Fruit fly (Drosophila melanogaster) whole organism, embryonic: ENCODE measurements around the gene CG4957.

ENCODE experiments used
- Aef1 ChIP-seq: fragments of 200-800 bp; sonication (Bioruptor generic); IDR thresholded peaks from 3 replicates; pipeline ENCODE4 v1.3.6; 2022; ENCODE audit warnings: missing biosample characterization, missing genetic modification characterization
- BEAF-32 ChIP-seq: fragments of 200-800 bp; sonication (Bioruptor generic); optimal IDR thresholded peaks from 3 replicates; lab custom pipeline; 2017; ENCODE audit warnings: missing biosample characterization, missing genetic modification characterization, mild to moderate bottlenecking, moderate library complexity, missing genetic modification reagents
- C15 ChIP-seq: fragments of 200-800 bp; sonication (Bioruptor generic); IDR thresholded peaks from 3 replicates; pipeline ENCODE4 v1.3.6; 2022; ENCODE audit warnings: missing biosample characterization, missing genetic modification characterization
- CG10209 ChIP-seq: fragments of 200-800 bp; sonication (Bioruptor generic); optimal IDR thresholded peaks from 3 replicates; lab custom pipeline; 2017; ENCODE audit warnings: missing biosample characterization, mild to moderate bottlenecking, missing genetic modification characterization, missing genetic modification reagents
- CG12155 ChIP-seq: fragments of 200-800 bp; sonication (Bioruptor generic); optimal IDR thresholded peaks from 3 replicates; lab custom pipeline; 2016; ENCODE audit warnings: missing biosample characterization, missing genetic modification characterization
- CG1233 ChIP-seq: fragments of 200-800 bp; sonication (Bioruptor generic); optimal IDR thresholded peaks from 4 replicates; lab custom pipeline; 2018; ENCODE audit warnings: missing biosample characterization, mild to moderate bottlenecking, missing genetic modification characterization
- CG14050 ChIP-seq: fragments of 200-800 bp; sonication (Bioruptor generic); IDR thresholded peaks from 3 replicates; pipeline ENCODE4 v1.3.6; 2022; ENCODE audit warnings: missing biosample characterization, missing genetic modification characterization
- CG1529 ChIP-seq: fragments of 200-800 bp; sonication (Bioruptor generic); optimal IDR thresholded peaks from 3 replicates; lab custom pipeline; 2018; ENCODE audit warnings: missing biosample characterization, missing genetic modification characterization
- CG15514 ChIP-seq: fragments of 200-800 bp; sonication (Bioruptor generic); optimal IDR thresholded peaks from 3 replicates; lab custom pipeline; 2017; ENCODE audit warnings: missing biosample characterization, missing genetic modification characterization, mild to moderate bottlenecking, moderate library complexity, missing genetic modification reagents
- CG15696 ChIP-seq: fragments of 200-800 bp; sonication (Bioruptor generic); optimal IDR thresholded peaks from 2 replicates; lab custom pipeline; 2019; ENCODE audit warnings: missing biosample characterization, mild to moderate bottlenecking, missing genetic modification characterization, moderate library complexity
- CG16779 ChIP-seq: fragments of 200-800 bp; sonication (Bioruptor generic); IDR thresholded peaks from 2 replicates; pipeline ENCODE4 v1.3.6; 2022; ENCODE audit warnings: missing biosample characterization, missing genetic modification characterization
- CG17912 ChIP-seq: fragments of 200-800 bp; sonication (Bioruptor generic); optimal IDR thresholded peaks from 2 replicates; lab custom pipeline; 2018; ENCODE audit warnings: missing biosample characterization, mild to moderate bottlenecking, missing genetic modification characterization
- CG18764 ChIP-seq: fragments of 200-800 bp; sonication (Bioruptor generic); optimal IDR thresholded peaks from 3 replicates; lab custom pipeline; 2016; ENCODE audit warnings: missing biosample characterization, missing genetic modification characterization
- CG3065 ChIP-seq: fragments of 200-800 bp; sonication (Bioruptor generic); optimal IDR thresholded peaks from 2 replicates; lab custom pipeline; 2016; ENCODE audit warnings: missing biosample characterization, missing genetic modification characterization
- CG31388 ChIP-seq: fragments of 200-800 bp; sonication (Bioruptor generic); optimal IDR thresholded peaks from 2 replicates; lab custom pipeline; 2016; ENCODE audit warnings: missing biosample characterization, missing genetic modification characterization
- CG4424 ChIP-seq: fragments of 200-800 bp; sonication (Bioruptor generic); optimal IDR thresholded peaks from 3 replicates; lab custom pipeline; 2016; ENCODE audit warnings: missing biosample characterization, missing genetic modification characterization
- CG4730 ChIP-seq: fragments of 200-800 bp; sonication (Bioruptor generic); IDR thresholded peaks from 2 replicates; pipeline ENCODE4 v1.3.6; 2022; ENCODE audit warnings: missing biosample characterization, missing genetic modification characterization
- CG4854 ChIP-seq: fragments of 200-800 bp; sonication (Bioruptor generic); optimal IDR thresholded peaks from 2 replicates; lab custom pipeline; 2016; ENCODE audit warnings: missing biosample characterization, missing genetic modification characterization, inconsistent platforms
- CG6689 ChIP-seq: fragments of 200-800 bp; sonication (Bioruptor generic); IDR thresholded peaks from 2 replicates; pipeline ENCODE4 v1.3.6; 2022; ENCODE audit warnings: missing biosample characterization, missing genetic modification characterization
- CG6791 ChIP-seq: fragments of 200-800 bp; sonication (Bioruptor generic); IDR thresholded peaks from 3 replicates; pipeline ENCODE4 v1.3.6; 2022; ENCODE audit warnings: missing biosample characterization, missing genetic modification characterization; ENCODE audit not compliant: partially characterized antibody
- CG7357 ChIP-seq: fragments of 200-800 bp; sonication (Bioruptor generic); IDR thresholded peaks from 3 replicates; pipeline ENCODE4 v1.3.6; 2022; ENCODE audit warnings: missing biosample characterization, missing genetic modification characterization
- CG7839 ChIP-seq: fragments of 200-800 bp; sonication (Bioruptor generic); optimal IDR thresholded peaks from 3 replicates; lab custom pipeline; 2018; ENCODE audit warnings: missing biosample characterization, mild to moderate bottlenecking, missing genetic modification characterization, moderate library complexity
- CG8281 ChIP-seq: fragments of 200-800 bp; sonication (Bioruptor generic); optimal IDR thresholded peaks from 2 replicates; lab custom pipeline; 2018; ENCODE audit warnings: missing biosample characterization, mild to moderate bottlenecking, missing genetic modification characterization, moderate library complexity
- CG8290 ChIP-seq, 3 experiments: fragments of 200-800 bp; sonication (Bioruptor generic); optimal IDR thresholded peaks; 2 replicates each; lab custom pipeline; 2016 to 2019; ENCODE audit warnings: missing biosample characterization in 3 of 3, missing genetic modification characterization in 3 of 3, mild to moderate bottlenecking in 2 of 3, moderate library complexity in 1 of 3
- Fer2 ChIP-seq: fragments of 200-800 bp; sonication (Bioruptor generic); optimal IDR thresholded peaks from 2 replicates; lab custom pipeline; 2018; ENCODE audit warnings: missing biosample characterization, mild to moderate bottlenecking, missing genetic modification characterization, moderate library complexity
- H2.0 ChIP-seq: fragments of 200-800 bp; sonication (Bioruptor generic); IDR thresholded peaks from 2 replicates; pipeline ENCODE4 v1.3.6; 2022; ENCODE audit warnings: missing biosample characterization, missing genetic modification characterization
- Hr3 ChIP-seq: fragments of 200-800 bp; sonication (Bioruptor generic); optimal IDR thresholded peaks from 3 replicates; lab custom pipeline; 2016; ENCODE audit warnings: missing biosample characterization, missing genetic modification characterization
- MESR4 ChIP-seq: fragments of 200-800 bp; sonication (Bioruptor generic); optimal IDR thresholded peaks from 2 replicates; lab custom pipeline; 2018; ENCODE audit warnings: missing biosample characterization, mild to moderate bottlenecking, missing genetic modification characterization, moderate library complexity
- Max ChIP-seq: fragments of 200-800 bp; sonication (Bioruptor generic); optimal IDR thresholded peaks from 2 replicates; lab custom pipeline; 2016; ENCODE audit warnings: missing biosample characterization, mild to moderate bottlenecking, missing genetic modification characterization
- Mes4 ChIP-seq: fragments of 200-800 bp; sonication (Bioruptor generic); optimal IDR thresholded peaks from 2 replicates; lab custom pipeline; 2016; ENCODE audit warnings: missing biosample characterization, missing genetic modification characterization
- Sox102F ChIP-seq: fragments of 200-800 bp; sonication (Bioruptor generic); optimal IDR thresholded peaks from 2 replicates; lab custom pipeline; 2018; ENCODE audit warnings: missing biosample characterization, mild to moderate bottlenecking, missing genetic modification characterization, moderate library complexity
- Trl ChIP-seq, 3 experiments: fragments of >200 bp in 2 of 3; fragments of 200-800 bp in 1 of 3; sonication (Bioruptor generic) in 1 of 3; optimal IDR thresholded peaks; 2 replicates in 1 of 3; 3 replicates in 2 of 3; lab custom pipeline; 2016 to 2017; ENCODE audit warnings: missing biosample characterization in 1 of 3, missing genetic modification characterization in 1 of 3
- Xrp1 ChIP-seq: fragments of 200-800 bp; sonication (Bioruptor generic); IDR thresholded peaks from 2 replicates; pipeline ENCODE4 v1.3.6; 2022; ENCODE audit warnings: missing biosample characterization, missing genetic modification characterization
- ab ChIP-seq: fragments of 200-800 bp; sonication (Bioruptor generic); optimal IDR thresholded peaks from 2 replicates; lab custom pipeline; 2016; ENCODE audit warnings: missing biosample characterization, missing genetic modification characterization
- ac ChIP-seq: fragments of 200-800 bp; sonication (Bioruptor generic); optimal IDR thresholded peaks from 3 replicates; lab custom pipeline; 2017; ENCODE audit warnings: missing biosample characterization, mild to moderate bottlenecking, missing genetic modification characterization
- ash1 ChIP-seq: fragments of 200-800 bp; sonication (Bioruptor generic); optimal IDR thresholded peaks from 2 replicates; lab custom pipeline; 2018; ENCODE audit warnings: missing biosample characterization, mild to moderate bottlenecking, missing genetic modification characterization
- crp ChIP-seq, 2 experiments: fragments of 200-800 bp; sonication (Bioruptor generic); optimal IDR thresholded peaks; 2 replicates in 1 of 2; 3 replicates in 1 of 2; lab custom pipeline; 2017; ENCODE audit warnings: missing biosample characterization in 2 of 2, missing genetic modification characterization in 2 of 2, mild to moderate bottlenecking in 1 of 2, moderate library complexity in 1 of 2
- cwo ChIP-seq: fragments of 200-800 bp; sonication (Bioruptor generic); optimal IDR thresholded peaks from 3 replicates; lab custom pipeline; 2017; ENCODE audit warnings: missing biosample characterization, missing genetic modification characterization, mild to moderate bottlenecking, moderate library complexity, missing genetic modification reagents
- fd96Cb ChIP-seq: fragments of 200-800 bp; sonication (Bioruptor generic); optimal IDR thresholded peaks from 2 replicates; lab custom pipeline; 2018; ENCODE audit warnings: missing biosample characterization, mild to moderate bottlenecking, missing genetic modification characterization, moderate library complexity
- fu2 ChIP-seq: fragments of 200-800 bp; sonication (Bioruptor generic); optimal IDR thresholded peaks from 2 replicates; lab custom pipeline; 2016; ENCODE audit warnings: missing biosample characterization, missing genetic modification characterization
- grn ChIP-seq: fragments of 200-800 bp; sonication (Bioruptor generic); optimal IDR thresholded peaks from 3 replicates; lab custom pipeline; 2017; ENCODE audit warnings: missing biosample characterization, missing genetic modification characterization
- gsb-n ChIP-seq: fragments of 200-800 bp; sonication (Bioruptor generic); optimal IDR thresholded peaks from 3 replicates; lab custom pipeline; 2018; ENCODE audit warnings: missing biosample characterization, mild to moderate bottlenecking, missing genetic modification characterization
- her ChIP-seq: fragments of 200-800 bp; sonication (Bioruptor generic); optimal IDR thresholded peaks from 2 replicates; lab custom pipeline; 2016; ENCODE audit warnings: missing biosample characterization, missing genetic modification characterization
- nerfin-1 ChIP-seq: fragments of 200-800 bp; sonication (Bioruptor generic); optimal IDR thresholded peaks from 3 replicates; lab custom pipeline; 2019; ENCODE audit warnings: missing biosample characterization, mild to moderate bottlenecking, missing genetic modification characterization, moderate library complexity
- odd ChIP-seq: fragments of 200-800 bp; sonication (Bioruptor generic); optimal IDR thresholded peaks from 2 replicates; lab custom pipeline; 2017; ENCODE audit warnings: missing biosample characterization, mild to moderate bottlenecking, missing genetic modification characterization
- sd ChIP-seq: fragments of 200-800 bp; sonication (Bioruptor generic); optimal IDR thresholded peaks from 3 replicates; lab custom pipeline; 2018; ENCODE audit warnings: missing biosample characterization, mild to moderate bottlenecking, missing genetic modification characterization, moderate library complexity
- stwl ChIP-seq: fragments of 200-800 bp; sonication (Bioruptor generic); optimal IDR thresholded peaks from 3 replicates; lab custom pipeline; 2018; ENCODE audit warnings: missing biosample characterization, mild to moderate bottlenecking, missing genetic modification characterization, moderate library complexity
- unc-4 ChIP-seq: fragments of 200-800 bp; sonication (Bioruptor generic); IDR thresholded peaks from 2 replicates; pipeline ENCODE4 v1.3.6; 2022; ENCODE audit warnings: missing biosample characterization, missing genetic modification characterization; ENCODE audit not compliant: partially characterized antibody
- zfh2 ChIP-seq: fragments of 200-800 bp; sonication (Bioruptor generic); optimal IDR thresholded peaks from 2 replicates; lab custom pipeline; 2016; ENCODE audit warnings: missing biosample characterization, missing genetic modification characterization

Gene CG4957

DNA sequence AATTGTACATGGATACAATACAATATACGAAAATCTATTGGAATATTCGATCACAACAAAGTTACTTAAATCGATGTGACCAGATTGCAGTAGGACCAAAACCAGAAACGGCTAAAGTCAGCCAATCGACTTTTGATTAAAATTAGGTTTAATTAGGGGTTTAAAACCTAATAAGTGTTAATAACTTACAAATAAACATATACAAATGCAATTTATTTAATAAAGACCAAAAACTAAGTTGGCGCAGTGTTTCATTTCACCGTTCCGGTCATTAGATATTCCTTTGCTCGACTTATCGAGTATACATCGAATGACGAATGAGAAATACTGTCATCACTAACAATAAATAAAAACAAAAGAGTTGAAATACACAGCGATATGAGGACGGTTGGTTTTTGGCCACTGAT, 18.2 kb upstream of the CG4957 start, which contains the start of the genes bsk and CG31717 (continued):
- TF ChIP-seq Trl (optimal IDR thresholded peaks at IDR 0.05; lab: Kevin White, UChicago) (no peak), Trl (GFP tag; optimal IDR thresholded peaks at IDR 0.05; lab: Kevin White, UChicago) (no peak), CG15696 (no peak), CG12155 (GFP tag; lab: Kevin White, UChicago) (no peak), fd96Cb (tag; lab: Kevin White, UChicago) (no peak), CG4730 (GFP tag; lab: Robert Waterston, UW) (no peak), CG17912 (no peak), fu2 (GFP tag; lab: Kevin White, UChicago) (no peak), CG6791 (GFP tag; lab: Robert Waterston, UW) (peak; percentile 58; the same call in 1 of the 3 replicates), Mes4 (GFP tag; lab: Kevin White, UChicago) (no peak), her (GFP tag; lab: Kevin White, UChicago) (no peak), CG8290 (GFP tag; optimal IDR thresholded peaks at IDR 0.05; lab: Kevin White, UChicago) (peak; percentile 55), CG8290 (tag; optimal IDR thresholded peaks at IDR 0.05; lab: Kevin White, UChicago) (no peak), Sox102F (GFP tag; lab: Kevin White, UChicago) (no peak), H2.0 (GFP tag; lab: Robert Waterston, UW) (no peak), odd (GFP tag; lab: Kevin White, UChicago) (no peak), CG1529 (GFP tag; lab: Kevin White, UChicago) (no peak), ab (no peak), CG6689 (GFP tag; lab: Robert Waterston, UW) (no peak)

- TF ChIP-seq CG3065 (GFP tag; lab: Kevin White, UChicago) = no peak
- no peak for TF ChIP-seq Mes4 (GFP tag; lab: Kevin White, UChicago)
- TF ChIP-seq CG14050 (GFP tag; lab: Robert Waterston, UW) = no peak
- no peak for TF ChIP-seq C15 (GFP tag; lab: Robert Waterston, UW)
- no peak for TF ChIP-seq Aef1 (GFP tag; lab: Robert Waterston, UW)
- TF ChIP-seq unc-4 = peak; percentile 47; the same call in 1 of the 2 replicates
- no peak for TF ChIP-seq ac (GFP tag; lab: Kevin White, UChicago)
- TF ChIP-seq MESR4 = peak; percentile 7
- TF ChIP-seq CG1233 (GFP tag; lab: Kevin White, UChicago) = no peak
- no peak for TF ChIP-seq Fer2 (tag; lab: Kevin White, UChicago)
- TF ChIP-seq CG15514 (GFP tag; lab: Kevin White, UChicago) = no peak
- TF ChIP-seq nerfin-1 (tag; lab: Kevin White, UChicago) = peak; percentile 43
- no peak for TF ChIP-seq gsb-n (tag; lab: Kevin White, UChicago)
- no peak for TF ChIP-seq CG4854 (GFP tag; lab: Kevin White, UChicago)
- no peak for TF ChIP-seq Max (GFP tag; lab: Kevin White, UChicago)
- TF ChIP-seq CG31388 (GFP tag; lab: Kevin White, UChicago) = no peak
- no peak for TF ChIP-seq CG18764 (GFP tag; lab: Kevin White, UChicago)
- TF ChIP-seq Hr3 (GFP tag; lab: Kevin White, UChicago) = no peak
- TF ChIP-seq CG7357 (GFP tag; lab: Robert Waterston, UW) = no peak
- peak; percentile 1 for TF ChIP-seq stwl (tag; lab: Kevin White, UChicago)
- TF ChIP-seq cwo = no peak
- no peak for TF ChIP-seq crp (GFP tag; optimal IDR thresholded peaks at IDR 0.05; lab: Kevin White, UChicago)
- no peak for TF ChIP-seq Xrp1 (GFP tag; lab: Robert Waterston, UW)
- no peak for TF ChIP-seq CG7839 (tag; lab: Kevin White, UChicago)
- no peak for TF ChIP-seq ash1 (GFP tag; lab: Kevin White, UChicago)
- TF ChIP-seq CG8281 (tag; lab: Kevin White, UChicago) = no peak
- no peak for TF ChIP-seq zfh2
- TF ChIP-seq sd (tag; lab: Kevin White, UChicago) = no peak
- no peak for TF ChIP-seq CG4424 (GFP tag; lab: Kevin White, UChicago)
- TF ChIP-seq CG10209 (GFP tag; lab: Kevin White, UChicago) = no peak
- no peak for TF ChIP-seq CG16779 (GFP tag; lab: Robert Waterston, UW)
- TF ChIP-seq BEAF-32 (GFP tag; lab: Kevin White, UChicago) = peak; percentile 50
- no peak for TF ChIP-seq grn (GFP tag; lab: Kevin White, UChicago)
Measured at dm6 chr2L:10251592-10251991, 17.1 kb upstream of the CG4957 start, which contains the start of gene Ror. Gene Ror (plus strand): TSS chr2L:10251843.
